Worm (Caenorhabditis elegans) whole organism, L3 larva: ENCODE results near the gene F14D7.18.

ENCODE experiments used
- ama-1 ChIP-seq: fragments of 150-350 bp; optimal IDR thresholded peaks from 2 replicates; lab custom pipeline; 2018
- ceh-82 ChIP-seq: fragments of 150-350 bp; optimal IDR thresholded peaks from 2 replicates; lab custom pipeline; 2014; ENCODE audit warnings: missing biosample characterization, missing genetic modification characterization
- ceh-9 ChIP-seq: sonication (generic microtip); optimal IDR thresholded peaks from 2 replicates; lab custom pipeline; 2018; ENCODE audit warnings: missing biosample characterization, missing genetic modification characterization
- egl-27 ChIP-seq: sonication (generic microtip); optimal IDR thresholded peaks from 4 replicates; lab custom pipeline; 2017; ENCODE audit warnings: missing biosample characterization, missing genetic modification reagents, missing genetic modification characterization
- fkh-10 ChIP-seq: sonication (generic microtip); optimal IDR thresholded peaks from 2 replicates; lab custom pipeline; 2017; ENCODE audit warnings: missing biosample characterization, missing genetic modification reagents, missing genetic modification characterization
- fos-1 ChIP-seq: fragments of 150-350 bp; optimal IDR thresholded peaks from 2 replicates; lab custom pipeline; 2014; ENCODE audit warnings: missing biosample characterization, missing genetic modification characterization
- jun-1 ChIP-seq: fragments of 150-350 bp; optimal IDR thresholded peaks from 2 replicates; lab custom pipeline; 2014; ENCODE audit warnings: missing biosample characterization, missing genetic modification reagents, missing genetic modification characterization
- nfya-1 ChIP-seq: sonication (generic microtip); optimal IDR thresholded peaks from 2 replicates; lab custom pipeline; 2017; ENCODE audit warnings: missing genetic modification characterization, mild to moderate bottlenecking, missing compliant biosample characterization, antibody characterized with exemption, moderate library complexity; ENCODE audit not compliant: insufficient read depth
- nhr-23 ChIP-seq: fragments of 150-350 bp; optimal IDR thresholded peaks from 2 replicates; lab custom pipeline; 2014; ENCODE audit warnings: missing biosample characterization, missing genetic modification reagents, missing genetic modification characterization
- nhr-237 ChIP-seq: fragments of 150-350 bp; optimal IDR thresholded peaks from 2 replicates; lab custom pipeline; 2014; ENCODE audit warnings: missing biosample characterization, missing genetic modification characterization
- nhr-76 ChIP-seq: fragments of 150-350 bp; sonication (generic microtip); optimal IDR thresholded peaks from 5 replicates; lab custom pipeline; 2014; ENCODE audit warnings: missing biosample characterization, missing genetic modification characterization
- snpc-4 ChIP-seq: fragments of 150-350 bp; optimal IDR thresholded peaks from 2 replicates; lab custom pipeline; 2014; ENCODE audit warnings: missing biosample characterization, missing genetic modification characterization
- unc-62 ChIP-seq: fragments of 150-350 bp; sonication (generic microtip); optimal IDR thresholded peaks from 4 replicates; lab custom pipeline; 2014; ENCODE audit warnings: missing biosample characterization, missing genetic modification reagents, missing genetic modification characterization
- zag-1 ChIP-seq: fragments of 150-350 bp; optimal IDR thresholded peaks from 2 replicates; lab custom pipeline; 2014; ENCODE audit warnings: missing biosample characterization, missing genetic modification characterization
- ztf-11 ChIP-seq: fragments of 150-350 bp; optimal IDR thresholded peaks from 2 replicates; lab custom pipeline; 2014; ENCODE audit warnings: missing biosample characterization, missing genetic modification characterization

F14D7.18 gene

DNA sequence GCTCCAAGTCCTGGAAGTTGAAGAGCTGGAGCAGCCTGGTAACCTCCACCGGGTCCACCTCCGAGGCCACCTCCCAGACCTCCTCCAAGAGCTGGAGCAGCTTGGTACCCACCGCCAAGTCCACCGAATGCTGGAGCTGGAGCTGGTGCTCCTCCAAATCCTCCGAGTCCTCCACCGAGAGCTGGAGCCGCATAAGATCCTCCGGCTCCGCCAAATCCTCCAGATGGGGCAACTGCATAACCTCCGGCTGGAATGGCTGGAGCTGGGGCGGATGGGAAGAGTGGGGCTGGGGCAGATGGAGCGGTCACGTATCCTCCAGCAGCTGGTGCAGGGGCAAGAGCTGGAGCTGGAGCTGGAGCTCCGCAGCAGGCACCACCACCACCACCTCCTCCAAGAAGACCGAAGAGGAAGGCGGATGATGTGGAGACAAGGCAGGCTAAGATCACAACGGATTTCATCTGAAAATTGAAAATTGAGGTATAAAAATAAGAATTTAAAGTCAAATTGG lies 49.8 kb downstream of the F14D7.18 start, which contains the start of gene K02E11.10:
Gene K02E11.10, minus strand, starts transcription at position 458 of the 508 bp plus-strand sequence.
- TF ChIP-seq fkh-10 (GFP tag; lab: Kevin White, UChicago): no peak
- TF ChIP-seq snpc-4 (tag; lab: Kevin White, UChicago): no peak
- no peak for TF ChIP-seq zag-1 (tag; lab: Kevin White, UChicago)
- TF ChIP-seq ztf-11 (tag; lab: Kevin White, UChicago): no peak
- TF ChIP-seq fos-1 (tag; lab: Kevin White, UChicago): no peak
- no peak for TF ChIP-seq egl-27 (tag; lab: Kevin White, UChicago)
- no peak for TF ChIP-seq nhr-237 (tag; lab: Kevin White, UChicago)
- no peak for TF ChIP-seq unc-62 (GFP tag; lab: Kevin White, UChicago)
- TF ChIP-seq jun-1 (tag; lab: Kevin White, UChicago): no peak
- TF ChIP-seq ama-1: no peak
- TF ChIP-seq nhr-23: no peak
- no peak for TF ChIP-seq ceh-82 (tag; lab: Kevin White, UChicago)
- no peak for TF ChIP-seq nhr-76 (tag; lab: Kevin White, UChicago)
- no peak for TF ChIP-seq ceh-9 (tag; lab: Kevin White, UChicago)
- TF ChIP-seq nfya-1 (tag; lab: Kevin White, UChicago): no peak
